Fruit fly (Drosophila melanogaster) whole organism, prepupa: ENCODE results near the gene CG9588.

Experiments
- CG3919 ChIP-seq: fragments of 200-800 bp; sonication (Bioruptor generic); optimal IDR thresholded peaks from 3 replicates; lab custom pipeline; 2016; ENCODE audit warnings: missing biosample characterization, missing genetic modification characterization
- cyc ChIP-seq: fragments of 200-800 bp; sonication (Bioruptor generic); optimal IDR thresholded peaks from 3 replicates; lab custom pipeline; 2016; ENCODE audit warnings: missing biosample characterization, missing genetic modification characterization
- salr ChIP-seq, 2 experiments: fragments of 200-800 bp; sonication (Bioruptor generic); optimal IDR thresholded peaks; 3 replicates each; lab custom pipeline; 2016 to 2018; ENCODE audit warnings: missing biosample characterization in 2 of 2, missing genetic modification characterization in 2 of 2, mild to moderate bottlenecking in 1 of 2

- TF ChIP-seq CG3919 (peak; percentile 82), salr (GFP tag; optimal IDR thresholded peaks at IDR 0.05; lab: Kevin White, UChicago) (peak in 1 of 2 experiments; percentile 39), cyc (GFP tag; lab: Kevin White, UChicago) (peak; percentile 77)
Measured at dm6 chr3R:13676137-13677086, at the start of gene CG9588, which contains the start of gene Lkb1.
